Fruit fly (Drosophila melanogaster) whole organism, embryonic: Measurements from ENCODE around the gene Delta.
A peak's percentile ranks its signal among the peaks of the same experiment; 100 is the strongest.

ENCODE experiments used
- Drgx ChIP-seq: fragments of 200-800 bp; sonication (Bioruptor generic); IDR thresholded peaks from 2 replicates; pipeline ENCODE4 v1.3.6; 2022; ENCODE audit warnings: missing biosample characterization, missing genetic modification characterization
- HmgD ChIP-seq: fragments of 200-800 bp; sonication (Bioruptor generic); optimal IDR thresholded peaks from 3 replicates; lab custom pipeline; 2016; ENCODE audit warnings: missing biosample characterization, missing genetic modification characterization
- nom ChIP-seq: fragments of 200-800 bp; sonication (Bioruptor generic); optimal IDR thresholded peaks from 2 replicates; lab custom pipeline; 2017; ENCODE audit warnings: missing biosample characterization, missing genetic modification characterization, mild to moderate bottlenecking, moderate library complexity, missing genetic modification reagents

Delta gene

dm6 chr3R:19255255-19255654 lies 70.8 kb downstream of the Delta start (continued):
- peak; percentile 54; the same call in 1 of the 2 replicates for TF ChIP-seq Drgx (GFP tag; lab: Robert Waterston, UW)

DNA sequence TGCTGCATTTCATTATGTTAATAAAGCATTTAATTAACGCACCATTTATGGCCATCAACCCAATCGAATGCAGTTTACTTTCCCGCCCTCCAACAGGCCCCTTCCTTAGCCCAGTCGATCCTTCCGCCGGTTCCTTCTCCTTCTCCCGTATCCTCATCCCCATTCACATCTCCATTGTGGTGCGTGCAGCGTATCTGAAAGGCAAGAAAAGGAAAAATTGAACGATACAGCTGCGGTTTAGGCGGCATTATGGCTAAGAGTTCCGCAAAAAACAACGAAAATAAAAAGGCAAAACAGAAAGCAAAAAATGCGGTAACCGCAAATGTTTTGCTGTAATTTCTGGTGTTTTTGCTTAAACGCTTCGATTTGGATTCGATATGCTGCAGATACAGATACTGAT lies 72.0 kb downstream of the Delta start:
- TF ChIP-seq HmgD (GFP tag; lab: Kevin White, UChicago) (no peak), nom (GFP tag; lab: Kevin White, UChicago) (peak; percentile 45)
